Worm (Caenorhabditis elegans): ENCODE results near the gene R06F6.14.

- no peak for TF ChIP-seq ceh-19 (GFP tag; optimal IDR thresholded peaks at IDR 0.05)
- no peak for TF ChIP-seq elt-4 (tag; optimal IDR thresholded peaks at IDR 0.05)
- no peak for TF ChIP-seq nfya-1 (tag; optimal IDR thresholded peaks at IDR 0.05)
- TF ChIP-seq npax-4 (tag; optimal IDR thresholded peaks at IDR 0.05), result no peak
- TF ChIP-seq ama-1 (optimal IDR thresholded peaks at IDR 0.05), result no peak
- no peak for TF ChIP-seq nhr-11 (tag; optimal IDR thresholded peaks at IDR 0.05)
- no peak for TF ChIP-seq ceh-9 (tag; optimal IDR thresholded peaks at IDR 0.05)
- TF ChIP-seq ceh-14 (tag; optimal IDR thresholded peaks at IDR 0.05), result no peak
- no peak for TF ChIP-seq elt-2 (tag; optimal IDR thresholded peaks at IDR 0.05)
- no peak for TF ChIP-seq K09A11.1 (tag; optimal IDR thresholded peaks at IDR 0.05; ENCODE audit: insufficient read depth)
- TF ChIP-seq sdc-2 (tag; optimal IDR thresholded peaks at IDR 0.05), result no peak
- no peak for TF ChIP-seq sox-2 (GFP tag; IDR thresholded peaks at IDR 0.05)
- TF ChIP-seq C38D4.7 (GFP tag; optimal IDR thresholded peaks at IDR 0.05), result no peak
These were observed 1.6 kb downstream of the R06F6.14 start, which contains the start of gene msrp-7 for ce11 chrII:10810690-10811089.

Data from whole organism, late embryonic.